Worm (Caenorhabditis elegans) whole organism, L4 larva: ENCODE data around the gene nhr-99.

Experiments
- aha-1 ChIP-seq: fragments of 150-350 bp; peaks from one replicate; lab custom pipeline; 2014; ENCODE audit warnings: missing biosample characterization, missing genetic modification characterization
- dmd-9 ChIP-seq: fragments of 200-800 bp; sonication (Bioruptor generic); IDR thresholded peaks from 2 replicates; pipeline ENCODE4 v1.3.6; 2022; ENCODE audit warnings: missing genetic modification reagents, missing genetic modification characterization, missing compliant biosample characterization
- dpl-1 ChIP-seq: fragments of 150-350 bp; optimal IDR thresholded peaks from 2 replicates; lab custom pipeline; 2014; ENCODE audit warnings: missing biosample characterization, missing genetic modification reagents, missing genetic modification characterization
- egl-43 ChIP-seq: fragments of 200-800 bp; sonication (Bioruptor generic); IDR thresholded peaks from 2 replicates; pipeline ENCODE4 v1.3.6; 2022; ENCODE audit warnings: missing genetic modification reagents, missing genetic modification characterization, missing compliant biosample characterization
- mdl-1 ChIP-seq, 2 experiments: fragments of 150-350 bp in 1 of 2; sonication (generic microtip) in 1 of 2; optimal IDR thresholded peaks; 2 replicates each; lab custom pipeline; 2014 to 2017; ENCODE audit warnings: missing biosample characterization in 2 of 2, missing genetic modification characterization in 2 of 2
- nhr-28 ChIP-seq: fragments of 150-350 bp; optimal IDR thresholded peaks from 2 replicates; lab custom pipeline; 2014; ENCODE audit warnings: missing biosample characterization, missing genetic modification characterization
- nhr-76 ChIP-seq: fragments of 150-350 bp; optimal IDR thresholded peaks from 2 replicates; lab custom pipeline; 2014; ENCODE audit warnings: missing biosample characterization, missing genetic modification characterization
- pqm-1 ChIP-seq: sonication (generic microtip); optimal IDR thresholded peaks from 2 replicates; lab custom pipeline; 2017; ENCODE audit warnings: missing biosample characterization, missing genetic modification characterization
- zfp-2 ChIP-seq: sonication (generic microtip); optimal IDR thresholded peaks from 2 replicates; lab custom pipeline; 2016; ENCODE audit warnings: mild to moderate bottlenecking, missing genetic modification characterization, missing compliant biosample characterization

- TF ChIP-seq aha-1 (peak; percentile 96), dmd-9 (GFP tag; lab: Robert Waterston, UW) (no peak), mdl-1 (tag; optimal IDR thresholded peaks at IDR 0.05; lab: Kevin White, UChicago) (no peak), egl-43 (GFP tag; lab: Robert Waterston, UW) (no peak), nhr-76 (tag; lab: Kevin White, UChicago) (no peak), zfp-2 (no peak), dpl-1 (GFP tag; lab: Kevin White, UChicago) (no peak), pqm-1 (no peak), nhr-28 (tag; lab: Kevin White, UChicago) (no peak)
Measured at ce11 chrV:502803-503273, 28.3 kb downstream of the nhr-99 start, which contains the start of gene T01G6.10.
